Worm (Caenorhabditis elegans) whole organism, L1 larva: ENCODE data around the gene srlf-9.

ENCODE experiments used
- F16B12.6 ChIP-seq: fragments of 150-350 bp; optimal IDR thresholded peaks from 2 replicates; lab custom pipeline; 2014; ENCODE audit warnings: missing biosample characterization, missing genetic modification characterization
- aly-2 ChIP-seq: fragments of 150-350 bp; optimal IDR thresholded peaks from 2 replicates; lab custom pipeline; 2014; ENCODE audit warnings: missing biosample characterization, missing genetic modification characterization
- ama-1 ChIP-seq: fragments of 150-350 bp; optimal IDR thresholded peaks from 2 replicates; lab custom pipeline; 2014
- lin-13 ChIP-seq: fragments of 150-350 bp; optimal IDR thresholded peaks from 2 replicates; lab custom pipeline; 2014; ENCODE audit warnings: missing biosample characterization, missing genetic modification reagents, missing genetic modification characterization
- mep-1 ChIP-seq: fragments of 150-350 bp; optimal IDR thresholded peaks from 2 replicates; lab custom pipeline; 2014; ENCODE audit warnings: missing biosample characterization, missing genetic modification characterization
- nhr-11 ChIP-seq: fragments of 150-350 bp; optimal IDR thresholded peaks from 2 replicates; lab custom pipeline; 2014; ENCODE audit warnings: missing biosample characterization, missing genetic modification characterization
- nhr-237 ChIP-seq: fragments of 150-350 bp; optimal IDR thresholded peaks from 2 replicates; lab custom pipeline; 2014; ENCODE audit warnings: missing biosample characterization, missing genetic modification characterization
- nhr-84 ChIP-seq: sonication (generic microtip); optimal IDR thresholded peaks from 2 replicates; lab custom pipeline; 2017; ENCODE audit warnings: missing biosample characterization, missing genetic modification characterization
- skn-1 ChIP-seq: fragments of 150-350 bp; optimal IDR thresholded peaks from 2 replicates; lab custom pipeline; 2014; ENCODE audit warnings: missing biosample characterization, missing genetic modification characterization
- snpc-4 ChIP-seq: fragments of 150-350 bp; optimal IDR thresholded peaks from 2 replicates; lab custom pipeline; 2014; ENCODE audit warnings: missing biosample characterization, missing genetic modification characterization
- unc-62 ChIP-seq: fragments of 150-350 bp; optimal IDR thresholded peaks from 2 replicates; lab custom pipeline; 2014; ENCODE audit warnings: missing biosample characterization, missing genetic modification reagents, missing genetic modification characterization
- unc-86 ChIP-seq: sonication (generic microtip); optimal IDR thresholded peaks from 2 replicates; lab custom pipeline; 2016; ENCODE audit warnings: missing genetic modification characterization, missing compliant biosample characterization
- zag-1 ChIP-seq: fragments of 150-350 bp; optimal IDR thresholded peaks from 2 replicates; lab custom pipeline; 2014; ENCODE audit warnings: missing biosample characterization, missing genetic modification characterization

DNA sequence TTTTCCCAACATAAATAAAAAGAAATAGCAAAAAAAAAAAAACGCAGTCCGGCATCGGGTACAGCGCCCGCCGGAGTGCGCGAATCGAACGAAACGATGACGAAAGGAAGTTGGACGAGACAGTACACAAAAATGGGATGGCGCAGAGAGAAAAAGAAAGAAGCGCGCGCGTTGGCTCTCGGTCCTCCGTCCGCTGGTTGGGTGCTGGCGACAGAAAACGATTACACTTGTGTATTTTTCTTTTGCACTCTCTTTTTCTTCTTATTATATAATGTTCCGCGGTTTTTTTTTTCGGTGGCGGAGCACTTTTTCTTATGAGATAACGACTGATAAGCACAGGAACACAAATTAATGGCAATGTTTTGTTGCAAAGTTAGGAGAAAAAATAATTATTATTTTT is 24.3 kb downstream of the srlf-9 start:
- no peak for TF ChIP-seq aly-2 (tag; lab: Kevin White, UChicago)
- TF ChIP-seq ama-1 (lab: Kevin White, UChicago): no peak
- peak; percentile 66 for TF ChIP-seq skn-1 (tag; lab: Kevin White, UChicago)
- peak; percentile 27 for TF ChIP-seq mep-1
- TF ChIP-seq unc-62 (GFP tag; lab: Kevin White, UChicago): no peak
- TF ChIP-seq snpc-4: no peak
- TF ChIP-seq nhr-11 (tag; lab: Kevin White, UChicago): no peak
- TF ChIP-seq nhr-84 (tag; lab: Kevin White, UChicago): no peak
- TF ChIP-seq unc-86: peak; percentile 33
- peak; percentile 4 for TF ChIP-seq F16B12.6 (tag; lab: Kevin White, UChicago)
- no peak for TF ChIP-seq lin-13 (GFP tag; lab: Kevin White, UChicago)
- TF ChIP-seq zag-1: no peak
- TF ChIP-seq nhr-237 (tag; lab: Kevin White, UChicago): no peak
